Worm (Caenorhabditis elegans): ENCODE results near the gene zig-5.
A peak's percentile ranks its signal among the peaks of the same experiment; 100 is the strongest.
"Not testable (repeated sequence)": the region's sequence is repeated elsewhere in the genome, so short reads cannot be mapped to it uniquely, and the experiment has no call there.

Gene zig-5

DNA sequence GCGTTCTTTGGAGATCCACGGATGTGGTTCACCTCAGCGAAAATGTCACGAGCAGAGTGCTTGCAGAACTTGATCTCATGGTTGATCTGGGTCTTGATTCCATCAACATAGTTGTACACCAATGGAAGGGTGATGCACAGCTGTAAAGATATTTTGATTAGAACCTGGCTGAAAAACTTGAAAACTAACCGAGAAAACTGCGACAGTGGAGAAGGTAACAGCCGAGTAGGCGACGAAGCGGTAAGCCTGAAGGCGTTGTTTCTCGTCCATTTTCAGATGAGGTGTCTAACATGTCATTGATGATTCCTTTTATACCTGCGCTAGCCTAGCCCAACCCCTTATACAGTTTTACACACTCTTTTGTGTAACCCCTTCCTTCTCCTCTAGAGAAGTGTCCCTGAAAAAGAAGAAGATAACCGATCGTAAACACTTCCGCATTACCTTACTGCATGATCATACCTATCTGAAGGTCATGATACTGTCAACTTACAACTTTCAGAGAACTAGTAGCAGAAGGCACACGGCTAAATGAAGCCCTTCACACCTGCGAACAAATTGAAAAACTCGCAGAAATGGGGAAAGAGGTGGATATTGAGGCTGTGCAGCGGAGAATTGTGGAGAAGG lies 34.4 kb upstream of the zig-5 start, which contains the start of gene col-94 (continued):
- no peak for TF ChIP-seq nhr-25 (tag; optimal IDR thresholded peaks at IDR 0.05; ENCODE audit: borderline replicate concordance, insufficient read depth)
- no peak for TF ChIP-seq dmd-8 (GFP tag; IDR thresholded peaks at IDR 0.05)
- TF ChIP-seq ama-1 (optimal IDR thresholded peaks at IDR 0.05), result peak; percentile 88
- no peak for TF ChIP-seq lin-13 (GFP tag; optimal IDR thresholded peaks at IDR 0.05)
- TF ChIP-seq pqm-1 (tag; optimal IDR thresholded peaks at IDR 0.05), result no peak
- TF ChIP-seq gei-8 (GFP tag; optimal IDR thresholded peaks at IDR 0.05), result no peak
- no peak for TF ChIP-seq R02D3.7 (tag; optimal IDR thresholded peaks at IDR 0.05)
- TF ChIP-seq nhr-10 (tag; optimal IDR thresholded peaks at IDR 0.05), result no peak
- no peak for TF ChIP-seq cey-2 (tag; optimal IDR thresholded peaks at IDR 0.05; ENCODE audit: borderline replicate concordance, insufficient read depth)
- no peak for TF ChIP-seq lin-39 (tag; optimal IDR thresholded peaks at IDR 0.05)

DNA sequence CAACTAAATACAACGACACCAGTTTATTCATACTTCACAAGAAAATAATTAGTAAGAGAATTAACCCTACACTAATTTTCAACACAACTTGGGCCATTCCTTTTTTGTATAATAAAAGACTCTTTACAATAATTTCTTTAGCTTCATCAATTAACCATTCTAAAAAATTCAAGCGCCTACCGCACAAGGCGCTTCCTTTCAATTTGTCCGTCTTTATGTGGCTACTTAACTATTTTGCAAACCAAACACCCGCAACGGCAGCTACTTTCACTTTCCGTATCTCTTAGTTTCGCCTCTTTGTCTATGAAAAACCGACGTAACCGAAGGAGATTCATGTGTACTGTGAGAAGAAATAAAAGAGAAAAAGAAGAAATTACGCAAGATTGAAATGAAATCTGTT lies 33.1 kb upstream of the zig-5 start:
- TF ChIP-seq mes-2 (tag; optimal IDR thresholded peaks at IDR 0.05; ENCODE audit: poor library complexity, severe bottlenecking) (peak; percentile 13), aha-1 (tag) (peak; percentile 87), ama-1 (optimal IDR thresholded peaks at IDR 0.05) (peak; percentile 22)

DNA sequence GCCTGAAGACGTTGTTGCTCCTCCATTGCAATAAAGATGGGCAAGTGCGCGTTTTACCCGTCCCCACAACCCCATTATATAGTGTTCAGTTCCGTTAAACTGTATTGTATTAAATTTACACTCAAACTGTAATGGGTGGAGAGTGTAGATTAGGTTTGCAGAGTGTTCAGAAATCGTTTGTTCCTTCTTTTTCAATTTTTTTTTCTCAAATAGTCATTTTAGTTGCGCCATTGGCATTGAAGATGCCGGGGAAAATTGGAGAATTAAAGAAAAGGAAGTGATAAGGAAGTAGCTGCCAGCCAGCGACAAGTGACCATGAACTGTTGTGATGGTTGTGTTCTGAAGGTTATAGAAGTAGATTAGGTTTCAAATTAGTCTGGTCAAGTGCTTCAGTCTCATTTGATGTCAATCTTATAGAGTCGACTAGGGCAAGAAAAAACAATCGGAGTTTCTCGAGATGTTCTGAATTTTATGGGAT lies 32.3 kb upstream of the zig-5 start, which contains the start of gene col-93:
Gene col-93 (minus strand): TSS at position 51 of the 478 bp plus-strand sequence.
- no peak for TF ChIP-seq ZK337.2 (GFP tag; IDR thresholded peaks at IDR 0.05)
- no peak for TF ChIP-seq nhr-76 (tag; optimal IDR thresholded peaks at IDR 0.05)
- TF ChIP-seq zag-1 (tag; optimal IDR thresholded peaks at IDR 0.05), result no peak
- TF ChIP-seq sdz-12 (GFP tag; optimal IDR thresholded peaks at IDR 0.05), result no peak
- TF ChIP-seq mes-2 (tag; optimal IDR thresholded peaks at IDR 0.05; ENCODE audit: poor library complexity, severe bottlenecking), result peak; percentile 12
- no peak for TF ChIP-seq mep-1 (tag; optimal IDR thresholded peaks at IDR 0.05)
- TF ChIP-seq spr-1 (tag; optimal IDR thresholded peaks at IDR 0.05), result no peak
- peak; percentile 20 for TF ChIP-seq cey-2 (tag; optimal IDR thresholded peaks at IDR 0.05; ENCODE audit: borderline replicate concordance, insufficient read depth)
- no peak for TF ChIP-seq daf-16 (GFP tag; optimal IDR thresholded peaks at IDR 0.05)
- TF ChIP-seq daf-16 (tag; optimal IDR thresholded peaks at IDR 0.05), result no peak
- no peak for TF ChIP-seq dmd-6 (GFP tag; IDR thresholded peaks at IDR 0.05)
- TF ChIP-seq dpl-1 (GFP tag; optimal IDR thresholded peaks at IDR 0.05), result no peak
- TF ChIP-seq attf-4 (tag; optimal IDR thresholded peaks at IDR 0.05), result no peak
- peak; percentile 48 for TF ChIP-seq nhr-25 (tag; optimal IDR thresholded peaks at IDR 0.05; ENCODE audit: borderline replicate concordance, insufficient read depth)
- no peak for TF ChIP-seq lin-38 (GFP tag; IDR thresholded peaks at IDR 0.05)
- TF ChIP-seq ztf-7 (tag; optimal IDR thresholded peaks at IDR 0.05), result no peak
- peak; percentile 67 for TF ChIP-seq nhr-10 (tag; optimal IDR thresholded peaks at IDR 0.05)
- no peak for TF ChIP-seq duxl-1 (tag; optimal IDR thresholded peaks at IDR 0.05; ENCODE audit: poor library complexity)
- TF ChIP-seq dve-1 (tag; optimal IDR thresholded peaks at IDR 0.05; ENCODE audit: insufficient read depth), result peak; percentile 21

DNA sequence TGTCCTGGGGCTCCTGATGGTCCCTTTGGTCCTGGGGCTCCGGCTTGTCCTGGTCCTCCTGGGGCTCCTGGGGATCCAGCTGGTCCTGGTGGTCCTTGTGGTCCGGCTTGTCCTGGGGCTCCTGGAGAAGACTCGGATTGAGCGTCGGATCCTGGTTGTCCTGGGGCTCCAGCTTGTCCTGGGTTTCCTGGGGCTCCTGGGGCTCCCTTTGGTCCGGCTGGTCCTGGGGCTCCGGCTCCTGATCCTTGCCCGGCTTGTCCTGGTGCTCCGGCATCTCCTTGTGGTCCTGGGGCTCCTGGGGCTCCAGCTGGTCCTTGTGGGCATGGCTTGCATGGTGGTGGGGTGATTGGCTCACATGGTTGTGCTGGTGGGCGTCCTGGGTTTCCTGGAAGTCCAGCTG lies 31.4 kb upstream of the zig-5 start:
- TF ChIP-seq pha-4 (GFP tag; IDR thresholded peaks at IDR 0.05) (peak; percentile 45; the same call in 1 of the 2 replicates), ctbp-1 (GFP tag; IDR thresholded peaks at IDR 0.05) (peak; percentile 38; the same call in 1 of the 2 replicates), egl-43 (GFP tag; IDR thresholded peaks at IDR 0.05) (0 out of 2 replicates have a peak, but pooled peaks have one; percentile 24), madf-5 (GFP tag; IDR thresholded peaks at IDR 0.05) (peak in 1 of 2 experiments; percentile 96; a peak in 2 of 4 replicates), D1046.2 (GFP tag; IDR thresholded peaks at IDR 0.05) (0 out of 2 replicates have a peak, but pooled peaks have one; percentile 50), madf-9 (GFP tag; conservative IDR thresholded peaks at IDR 0.05) (0 out of 2 replicates have a peak, but pooled peaks have one; percentile 39), lim-7 (GFP tag; IDR thresholded peaks at IDR 0.05) (peak; percentile 45; the same call in 1 of the 2 replicates), set-16 (GFP tag; IDR thresholded peaks at IDR 0.05) (peak; percentile 99), mxl-2 (GFP tag; conservative IDR thresholded peaks at IDR 0.05) (0 out of 2 replicates have a peak, but pooled peaks have one; percentile 42), T26A8.4 (GFP tag; IDR thresholded peaks at IDR 0.05) (0 out of 2 replicates have a peak, but pooled peaks have one; percentile 33), lin-38 (GFP tag; IDR thresholded peaks at IDR 0.05) (peak; percentile 18; the same call in 1 of the 2 replicates), dmd-8 (GFP tag; IDR thresholded peaks at IDR 0.05) (0 out of 2 replicates have a peak, but pooled peaks have one; percentile 55), tra-1 (GFP tag; IDR thresholded peaks at IDR 0.05) (peak; percentile 59; the same call in 1 of the 2 replicates)
- not testable (repeated sequence) for TF ChIP-seq pha-4 (tag; optimal IDR thresholded peaks at IDR 0.05)
